Fruit fly (Drosophila melanogaster) whole organism, embryonic: ENCODE results near the gene CG14252.

Source experiments
- Ada2b ChIP-seq: fragments of 200-800 bp; sonication (Bioruptor generic); IDR thresholded peaks from 2 replicates; pipeline ENCODE4 v1.3.6; 2022; ENCODE audit warnings: missing biosample characterization, missing genetic modification characterization
- CG10543 ChIP-seq: fragments of 200-800 bp; sonication (Bioruptor generic); optimal IDR thresholded peaks from 3 replicates; lab custom pipeline; 2017; ENCODE audit warnings: missing biosample characterization, mild to moderate bottlenecking, missing genetic modification characterization, moderate library complexity
- CG11504 ChIP-seq: fragments of 200-800 bp; sonication (Bioruptor generic); optimal IDR thresholded peaks from 3 replicates; lab custom pipeline; 2019; ENCODE audit warnings: missing biosample characterization, mild to moderate bottlenecking, missing genetic modification characterization, moderate library complexity
- CG11695 ChIP-seq: fragments of 200-800 bp; sonication (Bioruptor generic); IDR thresholded peaks from 3 replicates; pipeline ENCODE4 v1.3.6; 2022; ENCODE audit warnings: missing biosample characterization, missing genetic modification characterization
- CG13296 ChIP-seq: fragments of 200-800 bp; sonication (Bioruptor generic); optimal IDR thresholded peaks from 3 replicates; lab custom pipeline; 2018; ENCODE audit warnings: missing biosample characterization, mild to moderate bottlenecking, missing genetic modification characterization
- CG15269 ChIP-seq: fragments of 200-800 bp; sonication (Bioruptor generic); optimal IDR thresholded peaks from 2 replicates; lab custom pipeline; 2018; ENCODE audit warnings: missing biosample characterization, mild to moderate bottlenecking, missing genetic modification characterization, moderate library complexity
- CG17359 ChIP-seq: fragments of 200-800 bp; sonication (Bioruptor generic); optimal IDR thresholded peaks from 3 replicates; lab custom pipeline; 2018; ENCODE audit warnings: missing biosample characterization, mild to moderate bottlenecking, missing genetic modification characterization, moderate library complexity
- CG17361 ChIP-seq: fragments of 200-800 bp; sonication (Bioruptor generic); IDR thresholded peaks from 3 replicates; pipeline ENCODE4 v1.3.6; 2022; ENCODE audit warnings: missing biosample characterization, missing genetic modification characterization
- CG2678 ChIP-seq: fragments of 200-800 bp; sonication (Bioruptor generic); optimal IDR thresholded peaks from 3 replicates; lab custom pipeline; 2019; ENCODE audit warnings: missing biosample characterization, mild to moderate bottlenecking, missing genetic modification characterization, moderate library complexity
- CG30403 ChIP-seq: fragments of 200-800 bp; sonication (Bioruptor generic); optimal IDR thresholded peaks from 3 replicates; lab custom pipeline; 2016; ENCODE audit warnings: missing biosample characterization, missing genetic modification characterization
- CG6689 ChIP-seq: fragments of 200-800 bp; sonication (Bioruptor generic); IDR thresholded peaks from 2 replicates; pipeline ENCODE4 v1.3.6; 2022; ENCODE audit warnings: missing biosample characterization, missing genetic modification characterization
- CG6813 ChIP-seq: fragments of 200-800 bp; sonication (Bioruptor generic); optimal IDR thresholded peaks from 2 replicates; lab custom pipeline; 2017; ENCODE audit warnings: missing biosample characterization, missing genetic modification characterization, mild to moderate bottlenecking, moderate library complexity, missing genetic modification reagents
- CG7839 ChIP-seq: fragments of 200-800 bp; sonication (Bioruptor generic); optimal IDR thresholded peaks from 3 replicates; lab custom pipeline; 2018; ENCODE audit warnings: missing biosample characterization, mild to moderate bottlenecking, missing genetic modification characterization, moderate library complexity
- CG9437 ChIP-seq: fragments of 200-800 bp; sonication (Bioruptor generic); optimal IDR thresholded peaks from 2 replicates; lab custom pipeline; 2018; ENCODE audit warnings: missing biosample characterization, mild to moderate bottlenecking, missing genetic modification characterization
- CTCF ChIP-seq: fragments of 200-800 bp; sonication (Bioruptor generic); optimal IDR thresholded peaks from 2 replicates; lab custom pipeline; 2017; ENCODE audit warnings: missing biosample characterization, mild to moderate bottlenecking, missing genetic modification characterization, moderate library complexity
- D ChIP-seq, 2 experiments: fragments of 200-800 bp in 1 of 2; fragments of >200 bp in 1 of 2; sonication (Bioruptor generic) in 1 of 2; optimal IDR thresholded peaks; 2 replicates in 1 of 2; 3 replicates in 1 of 2; lab custom pipeline; 2017; ENCODE audit warnings: mild to moderate bottlenecking in 1 of 2, missing biosample characterization in 1 of 2, missing genetic modification characterization in 1 of 2, missing genetic modification reagents in 1 of 2
- Dbx ChIP-seq: fragments of 200-800 bp; sonication (Bioruptor generic); IDR thresholded peaks from 3 replicates; pipeline ENCODE4 v1.3.6; 2022; ENCODE audit warnings: missing biosample characterization, missing genetic modification characterization
- Dek ChIP-seq: fragments of 200-800 bp; sonication (Bioruptor generic); optimal IDR thresholded peaks from 3 replicates; lab custom pipeline; 2019; ENCODE audit warnings: missing biosample characterization, mild to moderate bottlenecking, missing genetic modification characterization, moderate library complexity
- E2f1 ChIP-seq: fragments of 200-800 bp; sonication (Bioruptor generic); IDR thresholded peaks from 2 replicates; pipeline ENCODE4 v1.3.6; 2022; ENCODE audit warnings: missing biosample characterization, missing genetic modification characterization
- ERR ChIP-seq: fragments of 200-800 bp; sonication (Bioruptor generic); optimal IDR thresholded peaks from 2 replicates; lab custom pipeline; 2016; ENCODE audit warnings: missing biosample characterization, missing genetic modification characterization
- Eip74EF ChIP-seq, 2 experiments: fragments of 200-800 bp in 1 of 2; fragments of >200 bp in 1 of 2; sonication (Bioruptor generic) in 1 of 2; optimal IDR thresholded peaks; 2 replicates each; lab custom pipeline; 2017 to 2019; ENCODE audit warnings: missing biosample characterization in 2 of 2, missing genetic modification characterization in 2 of 2, mild to moderate bottlenecking in 1 of 2, moderate library complexity in 1 of 2
- Ets65A ChIP-seq: fragments of 200-800 bp; sonication (Bioruptor generic); peaks from one replicate; lab custom pipeline; 2016; ENCODE audit warnings: missing biosample characterization, missing genetic modification characterization
- GATAe ChIP-seq: fragments of 200-800 bp; sonication (Bioruptor generic); conservative IDR thresholded peaks from 2 replicates; pipeline ENCODE4 v1.3.6; 2022; ENCODE audit warnings: missing biosample characterization, missing genetic modification characterization
- HLH3B ChIP-seq: fragments of 200-800 bp; sonication (Bioruptor generic); IDR thresholded peaks from 2 replicates; pipeline ENCODE4 v1.3.6; 2022; ENCODE audit warnings: missing biosample characterization, missing genetic modification characterization
- Hmr ChIP-seq: fragments of 200-800 bp; sonication (Bioruptor generic); optimal IDR thresholded peaks from 3 replicates; lab custom pipeline; 2017; ENCODE audit warnings: mild to moderate bottlenecking, missing biosample characterization, missing genetic modification reagents, missing genetic modification characterization
- Kr ChIP-seq: fragments of 200-800 bp; sonication (Bioruptor generic); optimal IDR thresholded peaks from 2 replicates; lab custom pipeline; 2017; ENCODE audit warnings: missing biosample characterization, mild to moderate bottlenecking, missing genetic modification characterization
- Max ChIP-seq: fragments of 200-800 bp; sonication (Bioruptor generic); optimal IDR thresholded peaks from 2 replicates; lab custom pipeline; 2016; ENCODE audit warnings: missing biosample characterization, mild to moderate bottlenecking, missing genetic modification characterization
- Nf-YC ChIP-seq: fragments of 200-800 bp; optimal IDR thresholded peaks from 3 replicates; lab custom pipeline; 2019; ENCODE audit warnings: missing biosample characterization, mild to moderate bottlenecking, missing genetic modification characterization, moderate library complexity
- Ptx1 ChIP-seq: fragments of 200-800 bp; sonication (Bioruptor generic); IDR thresholded peaks from 2 replicates; pipeline ENCODE4 v1.3.6; 2022; ENCODE audit warnings: missing biosample characterization, missing genetic modification characterization
- Sin3A ChIP-seq: fragments of >200 bp; optimal IDR thresholded peaks from 2 replicates; lab custom pipeline; 2018
- Vsx1 ChIP-seq: fragments of 200-800 bp; sonication (Bioruptor generic); optimal IDR thresholded peaks from 2 replicates; lab custom pipeline; 2017; ENCODE audit warnings: missing biosample characterization, mild to moderate bottlenecking, missing genetic modification characterization, missing genetic modification reagents
- bbx ChIP-seq: fragments of 200-800 bp; sonication (Bioruptor generic); IDR thresholded peaks from 2 replicates; pipeline ENCODE4 v1.3.6; 2022; ENCODE audit warnings: missing biosample characterization, missing genetic modification characterization; ENCODE audit not compliant: partially characterized antibody
- cad ChIP-seq: fragments of >200 bp; optimal IDR thresholded peaks from 2 replicates; lab custom pipeline; 2017; ENCODE audit warnings: missing biosample characterization, missing genetic modification characterization
- ci ChIP-seq: fragments of 200-800 bp; sonication (Bioruptor generic); IDR thresholded peaks from 3 replicates; pipeline ENCODE4 v1.3.6; 2022; ENCODE audit warnings: missing biosample characterization, missing genetic modification characterization
- corto ChIP-seq: fragments of 200-800 bp; sonication (Bioruptor generic); optimal IDR thresholded peaks from 2 replicates; lab custom pipeline; 2016; ENCODE audit warnings: missing biosample characterization, mild to moderate bottlenecking, missing genetic modification characterization, moderate library complexity
- croc ChIP-seq: fragments of 200-800 bp; sonication (Bioruptor generic); conservative IDR thresholded peaks from 3 replicates; pipeline ENCODE4 v1.3.6; 2022; ENCODE audit warnings: missing biosample characterization, missing genetic modification characterization
- dmrt99B ChIP-seq: fragments of 200-800 bp; sonication (Bioruptor generic); optimal IDR thresholded peaks from 2 replicates; lab custom pipeline; 2018; ENCODE audit warnings: missing biosample characterization, mild to moderate bottlenecking, missing genetic modification characterization, moderate library complexity
- ems ChIP-seq: fragments of 200-800 bp; sonication (Bioruptor generic); optimal IDR thresholded peaks from 3 replicates; lab custom pipeline; 2016; ENCODE audit warnings: missing biosample characterization, missing genetic modification characterization
- exex ChIP-seq: fragments of 200-800 bp; sonication (Bioruptor generic); optimal IDR thresholded peaks from 4 replicates; lab custom pipeline; 2018; ENCODE audit warnings: missing biosample characterization, mild to moderate bottlenecking, missing genetic modification characterization, moderate library complexity
- hbn ChIP-seq: fragments of 200-800 bp; sonication (Bioruptor generic); IDR thresholded peaks from 2 replicates; pipeline ENCODE4 v1.3.6; 2022; ENCODE audit warnings: missing biosample characterization, missing genetic modification characterization; ENCODE audit not compliant: partially characterized antibody
- odd ChIP-seq: fragments of 200-800 bp; sonication (Bioruptor generic); optimal IDR thresholded peaks from 2 replicates; lab custom pipeline; 2017; ENCODE audit warnings: missing biosample characterization, mild to moderate bottlenecking, missing genetic modification characterization
- pfk ChIP-seq: fragments of 200-800 bp; sonication (Bioruptor generic); optimal IDR thresholded peaks from 2 replicates; lab custom pipeline; 2018; ENCODE audit warnings: missing biosample characterization, mild to moderate bottlenecking, missing genetic modification characterization, moderate library complexity
- prd ChIP-seq, 3 experiments: fragments of >200 bp in 2 of 3; fragments of 200-800 bp in 1 of 3; sonication (Bioruptor generic) in 1 of 3; optimal IDR thresholded peaks in 2 of 3; IDR thresholded peaks in 1 of 3; 2 replicates in 2 of 3; 3 replicates in 1 of 3; pipeline versions ENCODE4 v1.3.6 to Lab custom; 2017 to 2022; ENCODE audit warnings: missing biosample characterization in 1 of 3, missing genetic modification characterization in 1 of 3
- row ChIP-seq: fragments of 200-800 bp; sonication (Bioruptor generic); IDR thresholded peaks from 3 replicates; pipeline ENCODE4 v1.3.6; 2022; ENCODE audit warnings: missing biosample characterization, missing genetic modification characterization
- sc ChIP-seq, 3 experiments: fragments of >200 bp in 2 of 3; fragments of 200-800 bp in 1 of 3; sonication (Bioruptor generic) in 1 of 3; optimal IDR thresholded peaks; 2 replicates in 2 of 3; 3 replicates in 1 of 3; lab custom pipeline; 2017; ENCODE audit warnings: mild to moderate bottlenecking in 1 of 3, missing biosample characterization in 1 of 3, missing genetic modification characterization in 1 of 3, missing genetic modification reagents in 1 of 3
- sisA ChIP-seq: fragments of 200-800 bp; sonication (Bioruptor generic); IDR thresholded peaks from 2 replicates; pipeline ENCODE4 v1.3.6; 2022; ENCODE audit warnings: missing biosample characterization, missing genetic modification characterization
- wek ChIP-seq: fragments of 200-800 bp; sonication (Bioruptor generic); optimal IDR thresholded peaks from 3 replicates; lab custom pipeline; 2018; ENCODE audit warnings: missing biosample characterization, mild to moderate bottlenecking, missing genetic modification characterization, moderate library complexity
- zfh2 ChIP-seq: fragments of 200-800 bp; sonication (Bioruptor generic); optimal IDR thresholded peaks from 2 replicates; lab custom pipeline; 2016; ENCODE audit warnings: missing biosample characterization, missing genetic modification characterization

CG14252 gene

dm6 chr3R:26989802-26990509 lies 44.6 kb downstream of the CG14252 start, which contains the start of gene CG31076 (continued):
- peak in 1 of 2 experiments; percentile 12 for TF ChIP-seq Eip74EF (GFP tag; optimal IDR thresholded peaks at IDR 0.05; lab: Kevin White, UChicago)
- TF ChIP-seq sisA (GFP tag; lab: Robert Waterston, UW): peak; percentile 26; the same call in 1 of the 2 replicates
- peak; percentile 47 for TF ChIP-seq CG10543 (GFP tag; lab: Kevin White, UChicago)
- TF ChIP-seq CG11695 (GFP tag; lab: Robert Waterston, UW): 0 out of 3 replicates have a peak, but pooled peaks have one; percentile 35
- TF ChIP-seq CTCF: peak; percentile 92
- peak; percentile 42 for TF ChIP-seq CG13296 (GFP tag; lab: Kevin White, UChicago)
- TF ChIP-seq Sin3A: no peak
- no peak for TF ChIP-seq D (optimal IDR thresholded peaks at IDR 0.05; lab: Kevin White, UChicago)
- no peak for TF ChIP-seq D (GFP tag; optimal IDR thresholded peaks at IDR 0.05; lab: Kevin White, UChicago)
- peak; percentile 7 for TF ChIP-seq Dek (tag; lab: Kevin White, UChicago)
- no peak for TF ChIP-seq CG17359 (tag; lab: Kevin White, UChicago)
- peak; percentile 22 for TF ChIP-seq odd
- no peak for TF ChIP-seq bbx (GFP tag; lab: Robert Waterston, UW)
- peak; percentile 70 for TF ChIP-seq CG2678 (tag; lab: Kevin White, UChicago)
- no peak for TF ChIP-seq zfh2
- TF ChIP-seq pfk: no peak
- peak; percentile 31; the same call in 1 of the 2 replicates for TF ChIP-seq CG6689 (GFP tag; lab: Robert Waterston, UW)
- peak; percentile 32; the same call in 1 of the 2 replicates for TF ChIP-seq E2f1
- no peak for TF ChIP-seq Vsx1
- peak; percentile 55 for TF ChIP-seq Ets65A (GFP tag; lab: Kevin White, UChicago)
- TF ChIP-seq ERR (GFP tag; lab: Kevin White, UChicago): no peak
- TF ChIP-seq croc (GFP tag; lab: Robert Waterston, UW): no peak
- TF ChIP-seq Hmr (GFP tag; lab: Kevin White, UChicago): peak; percentile 18
- peak; percentile 31 for TF ChIP-seq Nf-YC (tag; lab: Kevin White, UChicago)
- TF ChIP-seq GATAe (GFP tag; lab: Robert Waterston, UW): peak; percentile 71
- no peak for TF ChIP-seq ems
- TF ChIP-seq CG9437 (GFP tag; lab: Kevin White, UChicago): peak; percentile 14
- TF ChIP-seq wek (GFP tag; lab: Kevin White, UChicago): no peak
- TF ChIP-seq corto (GFP tag; lab: Kevin White, UChicago): peak; percentile 39
- peak; percentile 64 for TF ChIP-seq CG11504
- no peak for TF ChIP-seq Ada2b (GFP tag; lab: Robert Waterston, UW)
- TF ChIP-seq row (GFP tag; lab: Robert Waterston, UW): peak; percentile 82; the same call in 2 of the 3 replicates
- no peak for TF ChIP-seq Dbx (GFP tag; lab: Robert Waterston, UW)
- peak; percentile 51 for TF ChIP-seq CG7839 (tag; lab: Kevin White, UChicago)
- TF ChIP-seq HLH3B (GFP tag; lab: Robert Waterston, UW): peak; percentile 42
- TF ChIP-seq CG17361 (GFP tag; lab: Robert Waterston, UW): no peak
- TF ChIP-seq prd (optimal IDR thresholded peaks at IDR 0.05; lab: Kevin White, UChicago): no peak
- TF ChIP-seq prd (GFP tag; IDR thresholded peaks at IDR 0.05; lab: Robert Waterston, UW): peak; percentile 37; the same call in 1 of the 3 replicates
- TF ChIP-seq cad (GFP tag; lab: Kevin White, UChicago): no peak
- peak; percentile 66 for TF ChIP-seq dmrt99B (tag; lab: Kevin White, UChicago)
- TF ChIP-seq sc (optimal IDR thresholded peaks at IDR 0.05; lab: Kevin White, UChicago): no peak
- no peak for TF ChIP-seq sc (GFP tag; optimal IDR thresholded peaks at IDR 0.05; lab: Kevin White, UChicago)
- TF ChIP-seq exex (tag; lab: Kevin White, UChicago): peak; percentile 65
- TF ChIP-seq CG15269 (tag; lab: Kevin White, UChicago): peak; percentile 47
- no peak for TF ChIP-seq hbn (GFP tag; lab: Robert Waterston, UW)
- TF ChIP-seq Ptx1: peak; percentile 49
- 0 out of 3 replicates have a peak, but pooled peaks have one; percentile 30 for TF ChIP-seq ci (GFP tag; lab: Robert Waterston, UW)
- peak; percentile 30 for TF ChIP-seq Max
- TF ChIP-seq CG6813 (GFP tag; lab: Kevin White, UChicago): no peak
- TF ChIP-seq Kr: no peak
- TF ChIP-seq CG30403 (GFP tag; lab: Kevin White, UChicago): peak; percentile 35
